Worm (Caenorhabditis elegans): ENCODE data around the gene H10D18.1.
A peak's percentile ranks its signal among the peaks of the same experiment; 100 is the strongest.

The H10D18.1 gene

ce11 chrV:3803343-3803742, 11.7 kb upstream of the H10D18.1 start, which contains the start of gene cyp-33C8 (continued):
- TF ChIP-seq dve-1 (tag; optimal IDR thresholded peaks at IDR 0.05; ENCODE audit: insufficient read depth) (no peak), F10B5.3 (tag; optimal IDR thresholded peaks at IDR 0.05) (no peak), nhr-48 (tag; optimal IDR thresholded peaks at IDR 0.05) (no peak), pqm-1 (tag; optimal IDR thresholded peaks at IDR 0.05) (peak; percentile 8), nhr-28 (tag; optimal IDR thresholded peaks at IDR 0.05) (peak; percentile 95), zip-11 (GFP tag; IDR thresholded peaks at IDR 0.05) (no peak), unc-62 (GFP tag; optimal IDR thresholded peaks at IDR 0.05 in 1 of 2) (no peak), unc-62 (tag; optimal IDR thresholded peaks at IDR 0.05) (no peak), nhr-10 (tag; optimal IDR thresholded peaks at IDR 0.05) (no peak), fos-1 (tag; optimal IDR thresholded peaks at IDR 0.05) (no peak), lin-38 (GFP tag; IDR thresholded peaks at IDR 0.05) (no peak), mdt-29 (GFP tag; IDR thresholded peaks at IDR 0.05) (no peak), T20F7.1 (GFP tag; optimal IDR thresholded peaks at IDR 0.05) (no peak), tra-1 (GFP tag; IDR thresholded peaks at IDR 0.05) (no peak), lin-29 (GFP tag; IDR thresholded peaks at IDR 0.05) (no peak), cey-2 (tag; optimal IDR thresholded peaks at IDR 0.05; ENCODE audit: borderline replicate concordance, insufficient read depth) (no peak), ceh-28 (tag; optimal IDR thresholded peaks at IDR 0.05) (no peak), lim-7 (GFP tag; IDR thresholded peaks at IDR 0.05) (no peak), madf-9 (GFP tag; conservative IDR thresholded peaks at IDR 0.05) (no peak), aly-2 (tag; optimal IDR thresholded peaks at IDR 0.05) (no peak), saeg-2 (GFP tag; IDR thresholded peaks at IDR 0.05) (no peak), madf-5 (GFP tag; IDR thresholded peaks at IDR 0.05) (no peak), aha-1 (tag) (no peak), F37D6.2 (tag; optimal IDR thresholded peaks at IDR 0.05) (no peak), lir-3 (tag; optimal IDR thresholded peaks at IDR 0.05) (no peak), nhr-237 (tag; optimal IDR thresholded peaks at IDR 0.05) (no peak), daf-8 (GFP tag; IDR thresholded peaks at IDR 0.05) (no peak), unc-130 (GFP tag; optimal IDR thresholded peaks at IDR 0.05) (no peak), Y48G9A.11 (GFP tag; IDR thresholded peaks at IDR 0.05) (no peak), dmd-9 (GFP tag; IDR thresholded peaks at IDR 0.05) (no peak), arid-1 (GFP tag; conservative IDR thresholded peaks at IDR 0.05) (no peak), snpc-1.2 (GFP tag; IDR thresholded peaks at IDR 0.05) (no peak), Y75B8A.6 (GFP tag; IDR thresholded peaks at IDR 0.05) (no peak), rbr-2 (tag; optimal IDR thresholded peaks at IDR 0.05) (no peak), dpl-1 (GFP tag; optimal IDR thresholded peaks at IDR 0.05) (peak; percentile 16), nhr-102 (tag; optimal IDR thresholded peaks at IDR 0.05) (peak; percentile 31), spr-1 (tag; optimal IDR thresholded peaks at IDR 0.05) (no peak), nhr-11 (tag; optimal IDR thresholded peaks at IDR 0.05) (peak; percentile 63), D1046.2 (GFP tag; IDR thresholded peaks at IDR 0.05) (no peak), Y105C5A.15 (GFP tag; IDR thresholded peaks at IDR 0.05) (no peak), daf-19 (GFP tag; conservative IDR thresholded peaks at IDR 0.05) (no peak), pha-4 (GFP tag; IDR thresholded peaks at IDR 0.05) (no peak), pha-4 (tag; optimal IDR thresholded peaks at IDR 0.05) (peak; percentile 6), ama-1 (optimal IDR thresholded peaks at IDR 0.05) (no peak), vab-7 (GFP tag; IDR thresholded peaks at IDR 0.05) (no peak), ceh-32 (tag; optimal IDR thresholded peaks at IDR 0.05; ENCODE audit: poor library complexity) (no peak), lsy-2 (tag; optimal IDR thresholded peaks at IDR 0.05) (no peak), ceh-62 (tag; optimal IDR thresholded peaks at IDR 0.05) (no peak), ceh-44 (GFP tag; IDR thresholded peaks at IDR 0.05) (no peak), nhr-42 (GFP tag; IDR thresholded peaks at IDR 0.05) (no peak)

Measured in whole organism, L4 larva.